Worm (Caenorhabditis elegans) whole organism, L1 larva: ENCODE results near the gene nhr-135.

Experiments
- C34B4.2 ChIP-seq: sonication (generic microtip); optimal IDR thresholded peaks from 2 replicates; lab custom pipeline; 2017; ENCODE audit warnings: mild to moderate bottlenecking, missing genetic modification characterization, missing compliant biosample characterization
- ama-1 ChIP-seq: fragments of 150-350 bp; optimal IDR thresholded peaks from 2 replicates; lab custom pipeline; 2014
- blmp-1 ChIP-seq: fragments of 150-350 bp; optimal IDR thresholded peaks from 2 replicates; lab custom pipeline; 2014; ENCODE audit warnings: missing biosample characterization, missing genetic modification characterization
- ceh-63 ChIP-seq: fragments of 200-800 bp; sonication (Bioruptor generic); optimal IDR thresholded peaks from 2 replicates; lab custom pipeline; 2018; ENCODE audit warnings: mild to moderate bottlenecking, missing genetic modification characterization, missing compliant biosample characterization
- ceh-8 ChIP-seq: fragments of 200-800 bp; sonication (Bioruptor generic); optimal IDR thresholded peaks from 2 replicates; lab custom pipeline; 2018; ENCODE audit warnings: mild to moderate bottlenecking, missing genetic modification characterization, moderate library complexity, missing compliant biosample characterization
- ceh-88 ChIP-seq: fragments of 200-800 bp; sonication (Bioruptor generic); IDR thresholded peaks from 2 replicates; pipeline ENCODE4 v1.3.6; 2022; ENCODE audit warnings: missing genetic modification characterization, missing compliant biosample characterization
- ceh-90 ChIP-seq: sonication (generic microtip); optimal IDR thresholded peaks from 2 replicates; lab custom pipeline; 2016; ENCODE audit warnings: missing genetic modification characterization, missing compliant biosample characterization
- ces-1 ChIP-seq: fragments of 150-350 bp; optimal IDR thresholded peaks from 2 replicates; lab custom pipeline; 2014; ENCODE audit warnings: missing biosample characterization, missing genetic modification reagents, missing genetic modification characterization
- dpl-1 ChIP-seq, 3 experiments: fragments of 150-350 bp in 2 of 3; sonication (generic microtip) in 1 of 3; optimal IDR thresholded peaks; 2 replicates each; lab custom pipeline; 2014 to 2017; ENCODE audit warnings: missing biosample characterization in 3 of 3, missing genetic modification characterization in 3 of 3, missing genetic modification reagents in 3 of 3
- efl-3 ChIP-seq: fragments of 200-800 bp; sonication (Bioruptor generic); optimal IDR thresholded peaks from 2 replicates; lab custom pipeline; 2018; ENCODE audit warnings: mild to moderate bottlenecking, missing genetic modification characterization, missing compliant biosample characterization
- fkh-10 ChIP-seq: sonication (generic microtip); optimal IDR thresholded peaks from 2 replicates; lab custom pipeline; 2017; ENCODE audit warnings: missing biosample characterization, missing genetic modification reagents, missing genetic modification characterization
- grh-1 ChIP-seq: fragments of 200-800 bp; sonication (Bioruptor generic); IDR thresholded peaks from 2 replicates; pipeline ENCODE4 v1.3.6; 2022; ENCODE audit warnings: missing genetic modification reagents, missing genetic modification characterization, missing compliant biosample characterization
- hlh-17 ChIP-seq: fragments of 200-800 bp; sonication (Bioruptor generic); optimal IDR thresholded peaks from 2 replicates; lab custom pipeline; 2018; ENCODE audit warnings: missing genetic modification characterization, mild to moderate bottlenecking, missing compliant biosample characterization, moderate library complexity, borderline replicate concordance
- hlh-4 ChIP-seq: sonication (generic microtip); optimal IDR thresholded peaks from 2 replicates; lab custom pipeline; 2016; ENCODE audit warnings: mild to moderate bottlenecking, missing genetic modification characterization, missing compliant biosample characterization
- irx-1 ChIP-seq: sonication (generic microtip); optimal IDR thresholded peaks from 2 replicates; lab custom pipeline; 2016; ENCODE audit warnings: missing genetic modification characterization, missing compliant biosample characterization
- lin-14 ChIP-seq: fragments of 200-800 bp; sonication (Bioruptor generic); optimal IDR thresholded peaks from 2 replicates; lab custom pipeline; 2018; ENCODE audit warnings: mild to moderate bottlenecking, missing genetic modification characterization, moderate library complexity, missing compliant biosample characterization
- lin-35 ChIP-seq, 2 experiments: fragments of 150-350 bp; optimal IDR thresholded peaks; 2 replicates each; lab custom pipeline; 2014; ENCODE audit warnings: missing biosample characterization in 2 of 2, missing genetic modification characterization in 2 of 2, missing genetic modification reagents in 2 of 2
- lin-39 ChIP-seq: fragments of 150-350 bp; optimal IDR thresholded peaks from 2 replicates; lab custom pipeline; 2014; ENCODE audit warnings: missing biosample characterization, missing genetic modification reagents, missing genetic modification characterization
- lsy-2 ChIP-seq, 2 experiments: fragments of 150-350 bp; optimal IDR thresholded peaks; 2 replicates each; lab custom pipeline; 2014; ENCODE audit warnings: missing biosample characterization in 2 of 2, missing genetic modification characterization in 2 of 2
- mab-9 ChIP-seq: fragments of 200-800 bp; sonication (Bioruptor generic); IDR thresholded peaks from 2 replicates; pipeline ENCODE4 v1.3.6; 2022; ENCODE audit warnings: missing genetic modification reagents, missing genetic modification characterization, missing compliant biosample characterization
- nhr-12 ChIP-seq: sonication (generic microtip); optimal IDR thresholded peaks from 2 replicates; lab custom pipeline; 2017; ENCODE audit warnings: missing biosample characterization, missing genetic modification characterization
- nhr-237 ChIP-seq: fragments of 150-350 bp; optimal IDR thresholded peaks from 2 replicates; lab custom pipeline; 2014; ENCODE audit warnings: missing biosample characterization, missing genetic modification characterization
- nhr-71 ChIP-seq: sonication (generic microtip); optimal IDR thresholded peaks from 2 replicates; lab custom pipeline; 2016; ENCODE audit warnings: mild to moderate bottlenecking, missing genetic modification characterization, moderate library complexity, missing compliant biosample characterization
- nhr-77 ChIP-seq: fragments of 150-350 bp; optimal IDR thresholded peaks from 2 replicates; lab custom pipeline; 2014; ENCODE audit warnings: missing biosample characterization, missing genetic modification characterization
- pqm-1 ChIP-seq: sonication (generic microtip); optimal IDR thresholded peaks from 3 replicates; lab custom pipeline; 2017; ENCODE audit warnings: missing biosample characterization, missing genetic modification characterization
- snpc-4 ChIP-seq: fragments of 150-350 bp; optimal IDR thresholded peaks from 2 replicates; lab custom pipeline; 2014; ENCODE audit warnings: missing biosample characterization, missing genetic modification characterization
- sptf-1 ChIP-seq: fragments of 150-350 bp; optimal IDR thresholded peaks from 2 replicates; lab custom pipeline; 2014; ENCODE audit warnings: missing biosample characterization, missing genetic modification characterization
- sup-37 ChIP-seq: fragments of 200-800 bp; sonication (Bioruptor generic); optimal IDR thresholded peaks from 2 replicates; lab custom pipeline; 2018; ENCODE audit warnings: mild to moderate bottlenecking, missing genetic modification characterization, missing compliant biosample characterization
- unc-62 ChIP-seq: fragments of 150-350 bp; optimal IDR thresholded peaks from 2 replicates; lab custom pipeline; 2014; ENCODE audit warnings: missing biosample characterization, missing genetic modification reagents, missing genetic modification characterization
- unc-86 ChIP-seq: sonication (generic microtip); optimal IDR thresholded peaks from 2 replicates; lab custom pipeline; 2016; ENCODE audit warnings: missing genetic modification characterization, missing compliant biosample characterization
- zag-1 ChIP-seq: fragments of 150-350 bp; optimal IDR thresholded peaks from 2 replicates; lab custom pipeline; 2014; ENCODE audit warnings: missing biosample characterization, missing genetic modification characterization
- ztf-11 ChIP-seq, 2 experiments: sonication (generic microtip); optimal IDR thresholded peaks; 2 replicates each; lab custom pipeline; 2016 to 2017; ENCODE audit warnings: missing genetic modification characterization in 2 of 2, missing biosample characterization in 1 of 2, missing compliant biosample characterization in 1 of 2

The nhr-135 gene

ce11 chrV:7120168-7120567 is 26.6 kb upstream of the nhr-135 start, which contains the start of gene srx-34:
Gene srx-34 (minus strand): TSS chrV:7120268.
- TF ChIP-seq nhr-237 (tag; lab: Kevin White, UChicago) (no peak), hlh-17 (no peak), lin-39 (tag; lab: Kevin White, UChicago) (no peak), ceh-90 (tag; lab: Kevin White, UChicago) (no peak), ceh-88 (no peak), dpl-1 (GFP tag; optimal IDR thresholded peaks at IDR 0.05; lab: Kevin White, UChicago) (no peak), nhr-71 (tag; lab: Kevin White, UChicago) (no peak), mab-9 (no peak), C34B4.2 (tag; lab: Kevin White, UChicago) (no peak), ama-1 (lab: Kevin White, UChicago) (no peak), efl-3 (GFP tag; lab: Kevin White, UChicago) (no peak), snpc-4 (no peak), hlh-4 (no peak), nhr-12 (tag; lab: Kevin White, UChicago) (no peak), ceh-8 (no peak), sptf-1 (tag; lab: Kevin White, UChicago) (no peak), unc-62 (GFP tag; lab: Kevin White, UChicago) (no peak), ceh-63 (no peak)

- TF ChIP-seq efl-3 (GFP tag; lab: Kevin White, UChicago) (no peak), ztf-11 (tag; optimal IDR thresholded peaks at IDR 0.05; lab: Kevin White, UChicago) (no peak), ceh-90 (tag; lab: Kevin White, UChicago) (no peak), grh-1 (no peak), sup-37 (GFP tag; lab: Kevin White, UChicago) (no peak), mab-9 (no peak), C34B4.2 (tag; lab: Kevin White, UChicago) (no peak), pqm-1 (tag; lab: Kevin White, UChicago) (no peak)
These were observed 25.2 kb upstream of the nhr-135 start, which contains the start of gene srx-33 for ce11 chrV:7118796-7119195. Gene srx-33 (minus strand): TSS chrV:7118896.

ce11 chrV:7112223-7112622 is 18.7 kb upstream of the nhr-135 start:
- peak; percentile 84 for TF ChIP-seq ceh-63
- TF ChIP-seq ceh-90 (tag; lab: Kevin White, UChicago): no peak
- TF ChIP-seq, all 84 proteins: peak for 1

- TF ChIP-seq ceh-90 (tag; lab: Kevin White, UChicago): no peak
- no peak for TF ChIP-seq lin-35 (GFP tag; optimal IDR thresholded peaks at IDR 0.05; lab: Kevin White, UChicago)
- no peak for TF ChIP-seq unc-86
- TF ChIP-seq sup-37 (GFP tag; lab: Kevin White, UChicago): no peak
- peak; percentile 89 for TF ChIP-seq fkh-10 (GFP tag; lab: Kevin White, UChicago)
- TF ChIP-seq blmp-1 (tag; lab: Kevin White, UChicago): peak; percentile 22
- TF ChIP-seq nhr-77 (tag; lab: Kevin White, UChicago): no peak
- TF ChIP-seq irx-1 (tag; lab: Kevin White, UChicago): peak; percentile 12
- peak; percentile 28 for TF ChIP-seq nhr-71 (tag; lab: Kevin White, UChicago)
- peak in 1 of 2 experiments; percentile 23 for TF ChIP-seq lsy-2 (tag; optimal IDR thresholded peaks at IDR 0.05; lab: Kevin White, UChicago)
- TF ChIP-seq lin-14: peak; percentile 79
- TF ChIP-seq ceh-8: no peak
- TF ChIP-seq nhr-237 (tag; lab: Kevin White, UChicago): no peak
- TF ChIP-seq zag-1 (tag; lab: Kevin White, UChicago): no peak
- TF ChIP-seq ces-1 (GFP tag; lab: Kevin White, UChicago): peak; percentile 63
These were observed 17.7 kb upstream of the nhr-135 start for ce11 chrV:7111276-7111675.

ce11 chrV:7110370-7110769 is 16.8 kb upstream of the nhr-135 start:
- TF ChIP-seq ztf-11 (tag; optimal IDR thresholded peaks at IDR 0.05; lab: Kevin White, UChicago) (no peak), lin-14 (peak; percentile 26), fkh-10 (GFP tag; lab: Kevin White, UChicago) (peak; percentile 55)
